Fruit fly (Drosophila melanogaster) whole organism, embryonic: ENCODE data around the gene yellow-b.

ENCODE experiments used
- Aef1 ChIP-seq: fragments of 200-800 bp; sonication (Bioruptor generic); IDR thresholded peaks from 3 replicates; pipeline ENCODE4 v1.3.6; 2022; ENCODE audit warnings: missing biosample characterization, missing genetic modification characterization
- Blimp-1 ChIP-seq: fragments of 200-800 bp; sonication (Bioruptor generic); optimal IDR thresholded peaks from 3 replicates; lab custom pipeline; 2018; ENCODE audit warnings: missing biosample characterization, missing genetic modification characterization, mild to moderate bottlenecking, moderate library complexity, missing genetic modification reagents
- Bteb2 ChIP-seq: fragments of 200-800 bp; sonication (Bioruptor generic); optimal IDR thresholded peaks from 2 replicates; lab custom pipeline; 2016; ENCODE audit warnings: missing biosample characterization, missing genetic modification characterization
- CG11504 ChIP-seq: fragments of 200-800 bp; sonication (Bioruptor generic); optimal IDR thresholded peaks from 3 replicates; lab custom pipeline; 2019; ENCODE audit warnings: missing biosample characterization, mild to moderate bottlenecking, missing genetic modification characterization, moderate library complexity
- CG15479 ChIP-seq: fragments of 200-800 bp; sonication (Bioruptor generic); optimal IDR thresholded peaks from 3 replicates; lab custom pipeline; 2019; ENCODE audit warnings: missing biosample characterization, mild to moderate bottlenecking, missing genetic modification characterization, moderate library complexity
- CG1602 ChIP-seq: fragments of 200-800 bp; sonication (Bioruptor generic); optimal IDR thresholded peaks from 3 replicates; lab custom pipeline; 2016; ENCODE audit warnings: missing biosample characterization, missing genetic modification characterization
- CG17912 ChIP-seq: fragments of 200-800 bp; sonication (Bioruptor generic); optimal IDR thresholded peaks from 2 replicates; lab custom pipeline; 2018; ENCODE audit warnings: missing biosample characterization, mild to moderate bottlenecking, missing genetic modification characterization
- CG18619 ChIP-seq: fragments of 200-800 bp; sonication (Bioruptor generic); optimal IDR thresholded peaks from 3 replicates; lab custom pipeline; 2017; ENCODE audit warnings: missing biosample characterization, mild to moderate bottlenecking, missing genetic modification characterization
- CG2116 ChIP-seq: fragments of 200-800 bp; sonication (Bioruptor generic); optimal IDR thresholded peaks from 3 replicates; lab custom pipeline; 2018; ENCODE audit warnings: missing biosample characterization, mild to moderate bottlenecking, missing genetic modification characterization
- CG3163 ChIP-seq: fragments of 200-800 bp; sonication (Bioruptor generic); optimal IDR thresholded peaks from 3 replicates; lab custom pipeline; 2016; ENCODE audit warnings: missing biosample characterization, missing genetic modification characterization
- CG4328 ChIP-seq: fragments of 200-800 bp; sonication (Bioruptor generic); optimal IDR thresholded peaks from 3 replicates; lab custom pipeline; 2017; ENCODE audit warnings: missing biosample characterization, missing genetic modification reagents, missing genetic modification characterization
- CG7357 ChIP-seq: fragments of 200-800 bp; sonication (Bioruptor generic); IDR thresholded peaks from 3 replicates; pipeline ENCODE4 v1.3.6; 2022; ENCODE audit warnings: missing biosample characterization, missing genetic modification characterization
- CG7372 ChIP-seq: fragments of 200-800 bp; sonication (Bioruptor generic); IDR thresholded peaks from 2 replicates; pipeline ENCODE4 v1.3.6; 2022; ENCODE audit warnings: missing biosample characterization, missing genetic modification characterization
- CG7928 ChIP-seq: fragments of 200-800 bp; sonication (Bioruptor generic); optimal IDR thresholded peaks from 2 replicates; lab custom pipeline; 2017; ENCODE audit warnings: missing biosample characterization, mild to moderate bottlenecking, missing genetic modification characterization
- CG8089 ChIP-seq: fragments of 200-800 bp; sonication (Bioruptor generic); optimal IDR thresholded peaks from 3 replicates; lab custom pipeline; 2016; ENCODE audit warnings: missing biosample characterization, missing genetic modification characterization
- CG9215 ChIP-seq: fragments of 200-800 bp; sonication (Bioruptor generic); IDR thresholded peaks from 2 replicates; pipeline ENCODE4 v1.3.6; 2022; ENCODE audit warnings: missing biosample characterization, missing genetic modification characterization
- CHES-1-like ChIP-seq: fragments of 200-800 bp; sonication (Bioruptor generic); optimal IDR thresholded peaks from 2 replicates; lab custom pipeline; 2016; ENCODE audit warnings: missing biosample characterization, missing genetic modification characterization
- CTCF ChIP-seq: fragments of 200-800 bp; sonication (Bioruptor generic); optimal IDR thresholded peaks from 2 replicates; lab custom pipeline; 2017; ENCODE audit warnings: missing biosample characterization, mild to moderate bottlenecking, missing genetic modification characterization, moderate library complexity
- D19A ChIP-seq: fragments of 200-800 bp; optimal IDR thresholded peaks from 3 replicates; lab custom pipeline; 2019; ENCODE audit warnings: missing biosample characterization, mild to moderate bottlenecking, missing genetic modification characterization, moderate library complexity
- Lhr ChIP-seq: fragments of 200-800 bp; sonication (Bioruptor generic); optimal IDR thresholded peaks from 3 replicates; lab custom pipeline; 2017; ENCODE audit warnings: mild to moderate bottlenecking, missing biosample characterization, missing genetic modification reagents, missing genetic modification characterization
- Sox102F ChIP-seq: fragments of 200-800 bp; sonication (Bioruptor generic); optimal IDR thresholded peaks from 2 replicates; lab custom pipeline; 2018; ENCODE audit warnings: missing biosample characterization, mild to moderate bottlenecking, missing genetic modification characterization, moderate library complexity
- ab ChIP-seq: fragments of 200-800 bp; sonication (Bioruptor generic); optimal IDR thresholded peaks from 2 replicates; lab custom pipeline; 2016; ENCODE audit warnings: missing biosample characterization, missing genetic modification characterization
- br ChIP-seq: fragments of >200 bp; optimal IDR thresholded peaks from 2 replicates; lab custom pipeline; 2017
- cas ChIP-seq: fragments of 200-800 bp; sonication (Bioruptor generic); IDR thresholded peaks from 2 replicates; pipeline ENCODE4 v1.3.6; 2022; ENCODE audit warnings: missing biosample characterization, missing genetic modification characterization
- caup ChIP-seq: fragments of 200-800 bp; sonication (Bioruptor generic); optimal IDR thresholded peaks from 3 replicates; lab custom pipeline; 2017; ENCODE audit warnings: missing biosample characterization, mild to moderate bottlenecking, missing genetic modification characterization, moderate library complexity; ENCODE audit not compliant: severe bottlenecking
- exex ChIP-seq: fragments of 200-800 bp; sonication (Bioruptor generic); optimal IDR thresholded peaks from 4 replicates; lab custom pipeline; 2018; ENCODE audit warnings: missing biosample characterization, mild to moderate bottlenecking, missing genetic modification characterization, moderate library complexity
- ftz-f1 ChIP-seq: fragments of 200-800 bp; sonication (Bioruptor generic); optimal IDR thresholded peaks from 2 replicates; lab custom pipeline; 2016; ENCODE audit warnings: missing biosample characterization, missing genetic modification characterization
- gem ChIP-seq: fragments of 200-800 bp; sonication (Bioruptor generic); optimal IDR thresholded peaks from 2 replicates; lab custom pipeline; 2019; ENCODE audit warnings: missing biosample characterization, mild to moderate bottlenecking, missing genetic modification characterization, moderate library complexity
- gsb-n ChIP-seq: fragments of 200-800 bp; sonication (Bioruptor generic); optimal IDR thresholded peaks from 3 replicates; lab custom pipeline; 2018; ENCODE audit warnings: missing biosample characterization, mild to moderate bottlenecking, missing genetic modification characterization
- kni ChIP-seq: fragments of 200-800 bp; sonication (Bioruptor generic); optimal IDR thresholded peaks from 3 replicates; lab custom pipeline; 2017; ENCODE audit warnings: mild to moderate bottlenecking, missing biosample characterization, missing genetic modification reagents, missing genetic modification characterization
- lbe ChIP-seq: fragments of 200-800 bp; sonication (Bioruptor generic); optimal IDR thresholded peaks from 2 replicates; lab custom pipeline; 2016; ENCODE audit warnings: missing biosample characterization, mild to moderate bottlenecking, missing genetic modification characterization
- onecut ChIP-seq: fragments of 200-800 bp; sonication (Bioruptor generic); IDR thresholded peaks from 2 replicates; pipeline ENCODE4 v1.3.6; 2022; ENCODE audit warnings: missing biosample characterization, missing genetic modification characterization
- phol ChIP-seq: fragments of 200-800 bp; sonication (Bioruptor generic); optimal IDR thresholded peaks from 3 replicates; lab custom pipeline; 2018; ENCODE audit warnings: missing biosample characterization, mild to moderate bottlenecking, missing genetic modification characterization, moderate library complexity
- pzg ChIP-seq: fragments of 200-800 bp; sonication (Bioruptor generic); optimal IDR thresholded peaks from 3 replicates; lab custom pipeline; 2018; ENCODE audit warnings: missing biosample characterization, mild to moderate bottlenecking, missing genetic modification characterization, moderate library complexity
- row ChIP-seq: fragments of 200-800 bp; sonication (Bioruptor generic); IDR thresholded peaks from 3 replicates; pipeline ENCODE4 v1.3.6; 2022; ENCODE audit warnings: missing biosample characterization, missing genetic modification characterization
- sd ChIP-seq: fragments of 200-800 bp; sonication (Bioruptor generic); optimal IDR thresholded peaks from 3 replicates; lab custom pipeline; 2018; ENCODE audit warnings: missing biosample characterization, mild to moderate bottlenecking, missing genetic modification characterization, moderate library complexity
- sr ChIP-seq: fragments of 200-800 bp; sonication (Bioruptor generic); IDR thresholded peaks from 3 replicates; pipeline ENCODE4 v1.3.6; 2022; ENCODE audit warnings: missing biosample characterization, missing genetic modification characterization
- ttk ChIP-seq: fragments of 200-800 bp; sonication (Bioruptor generic); IDR thresholded peaks from 2 replicates; pipeline ENCODE4 v2.1.2; 2022; ENCODE audit warnings: missing biosample characterization, missing genetic modification characterization
- twi ChIP-seq: fragments of 200-800 bp; optimal IDR thresholded peaks from 2 replicates; lab custom pipeline; 2019; ENCODE audit warnings: missing biosample characterization, mild to moderate bottlenecking, missing genetic modification characterization, moderate library complexity
- vvl ChIP-seq: fragments of 200-800 bp; sonication (Bioruptor generic); IDR thresholded peaks from 2 replicates; pipeline ENCODE4 v1.3.6; 2022; ENCODE audit warnings: missing biosample characterization, missing genetic modification characterization
- zfh2 ChIP-seq: fragments of 200-800 bp; sonication (Bioruptor generic); optimal IDR thresholded peaks from 2 replicates; lab custom pipeline; 2016; ENCODE audit warnings: missing biosample characterization, missing genetic modification characterization

Gene yellow-b

DNA sequence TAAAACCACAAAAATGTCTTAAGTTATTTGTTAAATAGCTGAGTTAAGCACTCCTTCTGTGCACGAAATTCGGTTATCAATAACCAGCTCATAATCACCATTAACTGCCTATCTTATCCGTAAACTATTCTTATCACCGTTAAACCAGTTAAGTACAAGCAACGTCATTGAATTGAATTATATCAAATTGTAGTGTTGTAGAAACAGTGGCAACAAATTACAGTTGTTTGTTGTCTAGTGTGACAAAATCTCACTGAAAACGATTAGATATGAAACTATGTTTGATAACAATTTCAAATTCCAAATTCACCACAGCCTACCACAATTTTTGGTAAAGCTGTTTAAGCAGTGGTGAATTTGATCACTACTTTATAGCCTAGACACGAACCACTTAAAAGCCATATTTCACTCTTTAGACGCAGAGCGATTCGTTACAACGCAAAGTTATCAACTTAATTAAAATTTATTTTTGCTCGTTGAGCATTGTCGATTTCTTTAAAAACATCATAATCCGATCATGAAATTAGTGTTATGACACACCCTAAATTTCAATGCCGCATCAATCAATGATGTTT is 47.5 kb downstream of the yellow-b start (continued):
- TF ChIP-seq CG15479 (GFP tag; lab: Kevin White, UChicago) (no peak), cas (GFP tag; lab: Robert Waterston, UW) (no peak), sr (GFP tag; lab: Robert Waterston, UW) (no peak), CG7928 (GFP tag; lab: Kevin White, UChicago) (no peak), D19A (no peak), CG7357 (no peak), zfh2 (GFP tag; lab: Kevin White, UChicago) (no peak), CG2116 (GFP tag; lab: Kevin White, UChicago) (no peak), pzg (peak; percentile 16), exex (tag; lab: Kevin White, UChicago) (peak; percentile 99), CHES-1-like (GFP tag; lab: Kevin White, UChicago) (no peak), caup (peak; percentile 35), br (lab: Kevin White, UChicago) (no peak), CG1602 (no peak), ab (GFP tag; lab: Kevin White, UChicago) (no peak), Bteb2 (GFP tag; lab: Kevin White, UChicago) (no peak), CG4328 (peak; percentile 2), Lhr (GFP tag; lab: Kevin White, UChicago) (peak; percentile 34), CG17912 (GFP tag; lab: Kevin White, UChicago) (no peak), onecut (GFP tag; lab: Robert Waterston, UW) (no peak), sd (tag; lab: Kevin White, UChicago) (peak; percentile 24), phol (tag; lab: Kevin White, UChicago) (no peak), twi (tag; lab: Kevin White, UChicago) (no peak), CG18619 (no peak), lbe (GFP tag; lab: Kevin White, UChicago) (no peak), CG8089 (no peak), gsb-n (tag; lab: Kevin White, UChicago) (no peak), CG7372 (GFP tag; lab: Robert Waterston, UW) (no peak), ttk (GFP tag; lab: Robert Waterston, UW) (no peak), CG11504 (no peak), CTCF (GFP tag; lab: Kevin White, UChicago) (peak; percentile 54)

DNA sequence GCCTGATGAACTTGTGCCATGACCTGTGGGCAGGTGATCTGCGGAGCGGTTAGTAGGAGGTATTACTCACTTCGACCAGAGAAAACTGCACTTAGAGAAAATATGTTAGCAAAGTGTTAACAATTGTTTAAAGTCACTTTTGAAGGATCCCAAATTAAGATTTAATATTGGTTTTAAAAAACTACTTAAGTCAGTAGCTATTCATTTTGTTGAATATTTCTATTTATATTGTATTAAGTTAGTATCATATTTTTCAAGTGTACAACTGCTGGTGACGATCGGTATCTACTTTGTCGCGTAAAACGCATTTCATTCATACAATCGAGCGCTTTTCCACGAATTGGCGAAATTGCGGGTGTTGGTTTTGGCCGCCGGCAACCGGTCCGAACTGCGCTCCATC is 49.5 kb downstream of the yellow-b start:
- TF ChIP-seq gem (tag; lab: Kevin White, UChicago): peak; percentile 31
- TF ChIP-seq CG9215: no peak
- TF ChIP-seq CG3163 (GFP tag; lab: Kevin White, UChicago): no peak
- peak; percentile 30; the same call in 2 of the 3 replicates for TF ChIP-seq row (GFP tag; lab: Robert Waterston, UW)
- no peak for TF ChIP-seq Aef1 (GFP tag; lab: Robert Waterston, UW)
- peak; percentile 5 for TF ChIP-seq Sox102F (GFP tag; lab: Kevin White, UChicago)
- TF ChIP-seq, all 482 proteins: peak for 3

DNA sequence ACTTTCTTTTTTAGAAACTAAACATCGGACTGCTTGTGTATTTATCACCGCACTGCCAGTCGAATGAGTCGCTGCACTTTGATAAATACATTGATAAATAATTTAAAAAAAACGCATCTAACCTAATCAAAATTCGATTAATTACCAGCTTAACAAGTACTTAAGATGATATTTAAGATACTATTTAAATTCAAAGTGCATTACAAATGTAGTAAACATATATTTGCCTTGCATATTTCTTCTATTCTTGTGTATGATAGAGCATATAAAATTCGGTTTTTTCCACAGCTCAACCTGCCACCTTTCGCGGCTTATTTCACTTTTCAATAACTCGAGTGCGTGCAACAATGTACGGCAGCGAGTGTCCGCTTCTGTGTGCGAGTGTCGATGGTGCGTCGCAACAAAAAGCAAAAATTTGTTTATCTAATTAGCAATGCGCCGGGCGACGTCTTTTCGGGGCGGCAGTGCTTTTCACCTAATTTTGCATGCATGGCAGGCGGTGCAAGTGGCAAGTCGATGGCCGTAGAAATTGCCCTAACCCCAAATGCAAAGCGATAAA is 50.3 kb downstream of the yellow-b start, which contains the start of gene CG13272:
Gene CG13272 (plus strand): TSS at position 509 of the 559 bp plus-strand sequence.
- TF ChIP-seq kni (GFP tag; lab: Kevin White, UChicago) (peak; percentile 41), D19A (peak; percentile 80), vvl (GFP tag; lab: Robert Waterston, UW) (peak; percentile 20; the same call in 1 of the 2 replicates), ftz-f1 (no peak), Blimp-1 (GFP tag; lab: Kevin White, UChicago) (peak; percentile 82)
